Fruit fly (Drosophila melanogaster): ENCODE measurements around the gene chrb.

dm6 chr3L:11523286-11523685, 35.9 kb downstream of the chrb start:
- TF ChIP-seq usp (GFP tag; optimal IDR thresholded peaks at IDR 0.05) (no peak), psq (optimal IDR thresholded peaks at IDR 0.05) (no peak), pan (optimal IDR thresholded peaks at IDR 0.05) (no peak), CG8478 (optimal IDR thresholded peaks at IDR 0.05) (no peak), Dll (optimal IDR thresholded peaks at IDR 0.05) (no peak), EcR (GFP tag; optimal IDR thresholded peaks at IDR 0.05) (no peak)

Data from whole organism.